Fruit fly (Drosophila melanogaster): Measurements from ENCODE around the gene CG12204.
A peak's percentile ranks its signal among the peaks of the same experiment; 100 is the strongest.

The CG12204 gene

dm6 chrX:19505334-19506185, 11.4 kb upstream of the CG12204 start (continued):
- TF ChIP-seq pho (GFP tag; optimal IDR thresholded peaks at IDR 0.05) = peak; percentile 19
- TF ChIP-seq Hsf (GFP tag; optimal IDR thresholded peaks at IDR 0.05) = peak; percentile 28
- TF ChIP-seq pfk (GFP tag; optimal IDR thresholded peaks at IDR 0.05) = peak; percentile 93
- no peak for TF ChIP-seq jigr1 (GFP tag; IDR thresholded peaks at IDR 0.05)
- peak; percentile 93 for TF ChIP-seq psq (GFP tag; optimal IDR thresholded peaks at IDR 0.05)
- TF ChIP-seq hkb (optimal IDR thresholded peaks at IDR 0.05) = no peak
- 0 out of 2 replicates have a peak, but pooled peaks have one; percentile 14 for TF ChIP-seq hkb (GFP tag; IDR thresholded peaks at IDR 0.05)
- TF ChIP-seq CG4424 (GFP tag; optimal IDR thresholded peaks at IDR 0.05) = peak; percentile 6
- TF ChIP-seq CHES-1-like (GFP tag; optimal IDR thresholded peaks at IDR 0.05) = peak; percentile 66
- TF ChIP-seq gfzf (GFP tag; optimal IDR thresholded peaks at IDR 0.05) = peak; percentile 48
- 0 out of 2 replicates have a peak, but pooled peaks have one; percentile 49 for TF ChIP-seq rib (GFP tag; IDR thresholded peaks at IDR 0.05)
- TF ChIP-seq Meics (GFP tag; optimal IDR thresholded peaks at IDR 0.05) = peak; percentile 22
- TF ChIP-seq Hr39 (optimal IDR thresholded peaks at IDR 0.05) = no peak
- TF ChIP-seq exex (tag; optimal IDR thresholded peaks at IDR 0.05) = peak; percentile 76
- TF ChIP-seq ato (GFP tag; IDR thresholded peaks at IDR 0.05; ENCODE audit: partially characterized antibody) = peak; percentile 62; the same call in 1 of the 2 replicates
- no peak for TF ChIP-seq CG10431 (GFP tag; optimal IDR thresholded peaks at IDR 0.05)
- peak; percentile 87 for TF ChIP-seq stwl (tag; optimal IDR thresholded peaks at IDR 0.05)
- TF ChIP-seq PHDP (tag; optimal IDR thresholded peaks at IDR 0.05) = no peak
- TF ChIP-seq fd96Cb (tag; optimal IDR thresholded peaks at IDR 0.05) = no peak
- TF ChIP-seq p53 (GFP tag; optimal IDR thresholded peaks at IDR 0.05) = peak; percentile 32
- no peak for TF ChIP-seq gem (tag; optimal IDR thresholded peaks at IDR 0.05)
- peak; percentile 60; the same call in 1 of the 2 replicates for TF ChIP-seq NFAT (GFP tag; IDR thresholded peaks at IDR 0.05)
- TF ChIP-seq Side (GFP tag; optimal IDR thresholded peaks at IDR 0.05) = peak; percentile 40
- peak; percentile 55 for TF ChIP-seq Rfx (GFP tag; IDR thresholded peaks at IDR 0.05)
- TF ChIP-seq cwo (GFP tag; optimal IDR thresholded peaks at IDR 0.05) = peak; percentile 77
- no peak for TF ChIP-seq cad (GFP tag; optimal IDR thresholded peaks at IDR 0.05)
- TF ChIP-seq unc-4 (GFP tag; IDR thresholded peaks at IDR 0.05; ENCODE audit: partially characterized antibody) = peak; percentile 80
- TF ChIP-seq CG16815 (GFP tag; optimal IDR thresholded peaks at IDR 0.05) = no peak
- no peak for TF ChIP-seq CG17385 (GFP tag; optimal IDR thresholded peaks at IDR 0.05)
- TF ChIP-seq CTCF (GFP tag; optimal IDR thresholded peaks at IDR 0.05) = peak; percentile 29
- TF ChIP-seq CG3407 (GFP tag; optimal IDR thresholded peaks at IDR 0.05) = no peak
- TF ChIP-seq lola (GFP tag; optimal IDR thresholded peaks at IDR 0.05) = no peak
- TF ChIP-seq emc (GFP tag; optimal IDR thresholded peaks at IDR 0.05) = peak; percentile 22
- peak; percentile 84 for TF ChIP-seq Dll (GFP tag; IDR thresholded peaks at IDR 0.05; ENCODE audit: partially characterized antibody)
- no peak for TF ChIP-seq CG10462 (GFP tag; optimal IDR thresholded peaks at IDR 0.05)
- no peak for TF ChIP-seq MTF-1 (GFP tag; optimal IDR thresholded peaks at IDR 0.05; ENCODE audit: borderline replicate concordance)
- no peak for TF ChIP-seq CG1832 (GFP tag; optimal IDR thresholded peaks at IDR 0.05)
- no peak for TF ChIP-seq corto (GFP tag; optimal IDR thresholded peaks at IDR 0.05)
- peak; percentile 88 for TF ChIP-seq CG15479 (GFP tag; optimal IDR thresholded peaks at IDR 0.05)
- TF ChIP-seq CG4328 (GFP tag; optimal IDR thresholded peaks at IDR 0.05) = no peak
- 0 out of 2 replicates have a peak, but pooled peaks have one; percentile 16 for TF ChIP-seq CG16779 (GFP tag; IDR thresholded peaks at IDR 0.05)
- peak; percentile 72 for TF ChIP-seq CG7987 (GFP tag; optimal IDR thresholded peaks at IDR 0.05)
- peak; percentile 48 for TF ChIP-seq zfh2 (GFP tag; optimal IDR thresholded peaks at IDR 0.05)
- TF ChIP-seq CG3838 (GFP tag; optimal IDR thresholded peaks at IDR 0.05) = no peak
- no peak for TF ChIP-seq grau (tag; optimal IDR thresholded peaks at IDR 0.05)
- peak; percentile 21 for TF ChIP-seq Dek (tag; optimal IDR thresholded peaks at IDR 0.05)
- peak; percentile 99 for TF ChIP-seq sr (GFP tag; IDR thresholded peaks at IDR 0.05)
- no peak for TF ChIP-seq Taf1 (GFP tag; IDR thresholded peaks at IDR 0.05)
- 0 out of 3 replicates have a peak, but pooled peaks have one; percentile 13 for TF ChIP-seq Dbx (GFP tag; IDR thresholded peaks at IDR 0.05)

All from whole organism, embryonic.